Worm (Caenorhabditis elegans) whole organism, L1 larva: ENCODE data around the gene mltn-11.

Experiments
- nhr-11 ChIP-seq: fragments of 150-350 bp; optimal IDR thresholded peaks from 2 replicates; lab custom pipeline; 2014; ENCODE audit warnings: missing biosample characterization, missing genetic modification characterization
- nhr-77 ChIP-seq: fragments of 150-350 bp; optimal IDR thresholded peaks from 2 replicates; lab custom pipeline; 2014; ENCODE audit warnings: missing biosample characterization, missing genetic modification characterization
- snu-23 ChIP-seq: sonication (generic microtip); optimal IDR thresholded peaks from 2 replicates; lab custom pipeline; 2016; ENCODE audit warnings: missing genetic modification characterization, missing compliant biosample characterization

ce11 chrV:16687227-16687626 lies 51.2 kb downstream of the mltn-11 start, which contains the start of gene srz-102:
- TF ChIP-seq nhr-77 (tag; lab: Kevin White, UChicago) = no peak
- no peak for TF ChIP-seq nhr-11 (tag; lab: Kevin White, UChicago)
- no peak for TF ChIP-seq snu-23 (GFP tag; lab: Kevin White, UChicago)
